Worm (Caenorhabditis elegans) whole organism, L2 larva: ENCODE results near the gene F48F5.6.

Experiments
- C34F6.9 ChIP-seq: fragments of 150-350 bp; optimal IDR thresholded peaks from 2 replicates; lab custom pipeline; 2014; ENCODE audit warnings: missing biosample characterization, missing genetic modification characterization
- F13H6.1 ChIP-seq: sonication (generic microtip); optimal IDR thresholded peaks from 2 replicates; lab custom pipeline; 2016; ENCODE audit warnings: missing genetic modification characterization, missing compliant biosample characterization
- R02D3.7 ChIP-seq: fragments of 150-350 bp; optimal IDR thresholded peaks from 2 replicates; lab custom pipeline; 2014; ENCODE audit warnings: missing biosample characterization, missing genetic modification characterization
- Y55F3AM.14 ChIP-seq: fragments of 200-800 bp; sonication (Bioruptor generic); optimal IDR thresholded peaks from 2 replicates; lab custom pipeline; 2018; ENCODE audit warnings: mild to moderate bottlenecking, missing genetic modification characterization, missing compliant biosample characterization
- alr-1 ChIP-seq: fragments of 150-350 bp; optimal IDR thresholded peaks from 2 replicates; lab custom pipeline; 2014; ENCODE audit warnings: missing biosample characterization, missing genetic modification characterization
- ama-1 ChIP-seq: fragments of 150-350 bp; optimal IDR thresholded peaks from 2 replicates; lab custom pipeline; 2018; ENCODE audit warnings: inconsistent platforms
- blmp-1 ChIP-seq: sonication (generic microtip); optimal IDR thresholded peaks from 2 replicates; lab custom pipeline; 2017; ENCODE audit warnings: missing genetic modification characterization, mild to moderate bottlenecking, missing compliant biosample characterization, antibody characterized with exemption, moderate library complexity; ENCODE audit not compliant: insufficient read depth
- ceh-16 ChIP-seq: fragments of 150-350 bp; optimal IDR thresholded peaks from 2 replicates; lab custom pipeline; 2014; ENCODE audit warnings: missing biosample characterization, missing genetic modification characterization
- ceh-82 ChIP-seq: fragments of 150-350 bp; optimal IDR thresholded peaks from 2 replicates; lab custom pipeline; 2014; ENCODE audit warnings: missing biosample characterization, missing genetic modification characterization
- crh-2 ChIP-seq: sonication (generic microtip); optimal IDR thresholded peaks from 2 replicates; lab custom pipeline; 2017; ENCODE audit warnings: missing biosample characterization, missing genetic modification characterization
- dmd-4 ChIP-seq: sonication (generic microtip); optimal IDR thresholded peaks from 2 replicates; lab custom pipeline; 2017; ENCODE audit warnings: missing biosample characterization, missing genetic modification characterization
- egl-27 ChIP-seq: sonication (generic microtip); optimal IDR thresholded peaks from 3 replicates; lab custom pipeline; 2017; ENCODE audit warnings: missing biosample characterization, missing genetic modification reagents, missing genetic modification characterization
- elt-3 ChIP-seq: sonication (generic microtip); optimal IDR thresholded peaks from 2 replicates; lab custom pipeline; 2017; ENCODE audit warnings: missing biosample characterization, missing genetic modification characterization
- fos-1 ChIP-seq: fragments of 150-350 bp; optimal IDR thresholded peaks from 2 replicates; lab custom pipeline; 2014; ENCODE audit warnings: missing biosample characterization, missing genetic modification characterization
- gmeb-1 ChIP-seq: fragments of 150-350 bp; optimal IDR thresholded peaks from 2 replicates; lab custom pipeline; 2014; ENCODE audit warnings: missing biosample characterization, missing genetic modification characterization
- lin-11 ChIP-seq: fragments of 150-350 bp; sonication (generic microtip); optimal IDR thresholded peaks from 2 replicates; lab custom pipeline; 2014; ENCODE audit warnings: missing biosample characterization, missing genetic modification characterization, inconsistent platforms, mixed read lengths
- lin-13 ChIP-seq: fragments of 150-350 bp; optimal IDR thresholded peaks from 2 replicates; lab custom pipeline; 2014; ENCODE audit warnings: missing biosample characterization, missing genetic modification reagents, missing genetic modification characterization
- lin-39 ChIP-seq: fragments of 150-350 bp; optimal IDR thresholded peaks from 2 replicates; lab custom pipeline; 2014; ENCODE audit warnings: missing biosample characterization, missing genetic modification reagents, missing genetic modification characterization
- lsy-2 ChIP-seq, 2 experiments: fragments of 150-350 bp in 1 of 2; sonication (generic microtip) in 1 of 2; optimal IDR thresholded peaks; 2 replicates each; lab custom pipeline; 2014 to 2017; ENCODE audit warnings: missing biosample characterization in 2 of 2, missing genetic modification characterization in 2 of 2
- mab-5 ChIP-seq: fragments of 150-350 bp; optimal IDR thresholded peaks from 2 replicates; lab custom pipeline; 2014; ENCODE audit warnings: missing biosample characterization, missing genetic modification characterization
- mbf-1 ChIP-seq: sonication (generic microtip); optimal IDR thresholded peaks from 2 replicates; lab custom pipeline; 2017; ENCODE audit warnings: missing biosample characterization, missing genetic modification characterization
- mdl-1 ChIP-seq, 2 experiments: fragments of 150-350 bp in 1 of 2; sonication (generic microtip) in 1 of 2; optimal IDR thresholded peaks; 2 replicates each; lab custom pipeline; 2017; ENCODE audit warnings: missing biosample characterization in 2 of 2, missing genetic modification characterization in 2 of 2
- nhr-11 ChIP-seq: fragments of 150-350 bp; optimal IDR thresholded peaks from 2 replicates; lab custom pipeline; 2014; ENCODE audit warnings: missing biosample characterization, missing genetic modification characterization
- nhr-129 ChIP-seq: fragments of 150-350 bp; optimal IDR thresholded peaks from 2 replicates; lab custom pipeline; 2014; ENCODE audit warnings: missing biosample characterization, missing genetic modification characterization
- nhr-21 ChIP-seq: fragments of 150-350 bp; optimal IDR thresholded peaks from 2 replicates; lab custom pipeline; 2014; ENCODE audit warnings: missing biosample characterization, missing genetic modification characterization
- nhr-25 ChIP-seq: fragments of 150-350 bp; sonication (generic microtip); optimal IDR thresholded peaks from 3 replicates; lab custom pipeline; 2014; ENCODE audit warnings: missing biosample characterization, missing genetic modification characterization
- nhr-6 ChIP-seq: fragments of 150-350 bp; optimal IDR thresholded peaks from 2 replicates; lab custom pipeline; 2014; ENCODE audit warnings: missing biosample characterization, missing genetic modification characterization
- nhr-77 ChIP-seq: fragments of 150-350 bp; optimal IDR thresholded peaks from 2 replicates; lab custom pipeline; 2014; ENCODE audit warnings: missing biosample characterization, missing genetic modification characterization
- peb-1 ChIP-seq: fragments of 150-350 bp; optimal IDR thresholded peaks from 2 replicates; lab custom pipeline; 2014; ENCODE audit warnings: missing biosample characterization, missing genetic modification characterization
- sem-4 ChIP-seq: fragments of 150-350 bp; optimal IDR thresholded peaks from 2 replicates; lab custom pipeline; 2014; ENCODE audit warnings: missing biosample characterization, missing genetic modification reagents, missing genetic modification characterization
- sma-3 ChIP-seq: sonication (generic microtip); optimal IDR thresholded peaks from 2 replicates; lab custom pipeline; 2016; ENCODE audit warnings: missing genetic modification reagents, missing genetic modification characterization, missing compliant biosample characterization
- sma-9 ChIP-seq, 2 experiments: fragments of 150-350 bp in 1 of 2; sonication (generic microtip) in 1 of 2; optimal IDR thresholded peaks; 2 replicates each; lab custom pipeline; 2014 to 2016; ENCODE audit warnings: missing genetic modification characterization in 2 of 2, mild to moderate bottlenecking in 1 of 2, missing biosample characterization in 1 of 2, missing compliant biosample characterization in 1 of 2, missing genetic modification reagents in 1 of 2, moderate library complexity in 1 of 2
- unc-55 ChIP-seq: fragments of 150-350 bp; sonication (generic microtip); optimal IDR thresholded peaks from 3 replicates; lab custom pipeline; 2014; ENCODE audit warnings: missing biosample characterization, missing genetic modification reagents, missing genetic modification characterization
- unc-62 ChIP-seq: fragments of 150-350 bp; optimal IDR thresholded peaks from 2 replicates; lab custom pipeline; 2014; ENCODE audit warnings: missing biosample characterization, missing genetic modification reagents, missing genetic modification characterization
- ztf-11 ChIP-seq: sonication (generic microtip); optimal IDR thresholded peaks from 2 replicates; lab custom pipeline; 2017; ENCODE audit warnings: missing biosample characterization, missing genetic modification characterization
- ztf-4 ChIP-seq: fragments of 150-350 bp; optimal IDR thresholded peaks from 2 replicates; lab custom pipeline; 2014; ENCODE audit warnings: missing biosample characterization, missing genetic modification characterization

The F48F5.6 gene

ce11 chrV:20422738-20423137 lies 30.2 kb downstream of the F48F5.6 start:
- TF ChIP-seq nhr-25 (tag; lab: Kevin White, UChicago), result peak; percentile 81
- TF ChIP-seq sma-9 (GFP tag; optimal IDR thresholded peaks at IDR 0.05; lab: Kevin White, UChicago), result peak; percentile 70
- no peak for TF ChIP-seq sma-9 (tag; optimal IDR thresholded peaks at IDR 0.05; lab: Kevin White, UChicago)
- TF ChIP-seq mab-5, result no peak
- no peak for TF ChIP-seq dmd-4 (tag; lab: Kevin White, UChicago)
- peak; percentile 36 for TF ChIP-seq ceh-16 (tag; lab: Kevin White, UChicago)
- TF ChIP-seq, all 48 proteins: peak for 3

ce11 chrV:20419643-20420042 lies 33.3 kb downstream of the F48F5.6 start:
- TF ChIP-seq mdl-1 (tag; optimal IDR thresholded peaks at IDR 0.05; lab: Kevin White, UChicago) (no peak), nhr-21 (tag; lab: Kevin White, UChicago) (no peak), nhr-129 (tag; lab: Kevin White, UChicago) (peak; percentile 28)
- TF ChIP-seq, all 48 proteins: peak for 1

- peak; percentile 62 for TF ChIP-seq gmeb-1
- no peak for TF ChIP-seq elt-3 (tag; lab: Kevin White, UChicago)
- TF ChIP-seq sem-4 (tag; lab: Kevin White, UChicago), result peak; percentile 44
- TF ChIP-seq blmp-1 (tag; lab: Kevin White, UChicago), result no peak
- TF ChIP-seq sma-9 (GFP tag; optimal IDR thresholded peaks at IDR 0.05; lab: Kevin White, UChicago), result peak; percentile 96
- TF ChIP-seq sma-9 (tag; optimal IDR thresholded peaks at IDR 0.05; lab: Kevin White, UChicago), result no peak
- peak; percentile 23 for TF ChIP-seq nhr-25 (tag; lab: Kevin White, UChicago)
- peak; percentile 90 for TF ChIP-seq nhr-129 (tag; lab: Kevin White, UChicago)
- peak; percentile 57 for TF ChIP-seq fos-1 (tag; lab: Kevin White, UChicago)
- TF ChIP-seq F13H6.1 (tag; lab: Kevin White, UChicago), result peak; percentile 81
- TF ChIP-seq egl-27 (tag; lab: Kevin White, UChicago), result peak; percentile 57
- no peak for TF ChIP-seq ztf-4 (tag; lab: Kevin White, UChicago)
- TF ChIP-seq Y55F3AM.14 (GFP tag; lab: Kevin White, UChicago), result peak; percentile 27
- TF ChIP-seq nhr-21 (tag; lab: Kevin White, UChicago), result peak; percentile 27
- TF ChIP-seq lin-11 (tag; lab: Kevin White, UChicago), result peak; percentile 40
- TF ChIP-seq nhr-11, result no peak
- peak; percentile 70 for TF ChIP-seq sma-3
- peak; percentile 77 for TF ChIP-seq crh-2 (tag; lab: Kevin White, UChicago)
- peak; percentile 68 for TF ChIP-seq C34F6.9 (tag; lab: Kevin White, UChicago)
- peak in 1 of 2 experiments; percentile 53 for TF ChIP-seq lsy-2 (tag; optimal IDR thresholded peaks at IDR 0.05; lab: Kevin White, UChicago)
- TF ChIP-seq mdl-1 (tag; optimal IDR thresholded peaks at IDR 0.05; lab: Kevin White, UChicago), result peak in 1 of 2 experiments; percentile 73
Measured at ce11 chrV:20418768-20419167, 34.2 kb downstream of the F48F5.6 start.

- TF ChIP-seq unc-62 (GFP tag; lab: Kevin White, UChicago), result no peak
- TF ChIP-seq lsy-2 (tag; optimal IDR thresholded peaks at IDR 0.05; lab: Kevin White, UChicago), result peak in 1 of 2 experiments; percentile 68
- TF ChIP-seq ama-1 (lab: Kevin White, UChicago), result no peak
- TF ChIP-seq crh-2 (tag; lab: Kevin White, UChicago), result peak; percentile 5
- TF ChIP-seq sma-9 (GFP tag; optimal IDR thresholded peaks at IDR 0.05; lab: Kevin White, UChicago), result peak; percentile 76
- no peak for TF ChIP-seq sma-9 (tag; optimal IDR thresholded peaks at IDR 0.05; lab: Kevin White, UChicago)
- no peak for TF ChIP-seq ztf-11
- TF ChIP-seq nhr-6 (tag; lab: Kevin White, UChicago), result no peak
- peak; percentile 81 for TF ChIP-seq fos-1 (tag; lab: Kevin White, UChicago)
- TF ChIP-seq mbf-1 (tag; lab: Kevin White, UChicago), result no peak
- peak; percentile 60 for TF ChIP-seq unc-55 (GFP tag; lab: Kevin White, UChicago)
- TF ChIP-seq lin-11 (tag; lab: Kevin White, UChicago), result peak; percentile 44
- no peak for TF ChIP-seq R02D3.7
- peak; percentile 65 to 73 for TF ChIP-seq mdl-1 (tag; optimal IDR thresholded peaks at IDR 0.05; lab: Kevin White, UChicago)
- TF ChIP-seq nhr-129 (tag; lab: Kevin White, UChicago), result peak; percentile 32
- TF ChIP-seq C34F6.9 (tag; lab: Kevin White, UChicago), result peak; percentile 79
- TF ChIP-seq F13H6.1 (tag; lab: Kevin White, UChicago), result peak; percentile 29
- no peak for TF ChIP-seq sem-4 (tag; lab: Kevin White, UChicago)
Measured at ce11 chrV:20417809-20418208, 35.2 kb downstream of the F48F5.6 start.

- TF ChIP-seq Y55F3AM.14 (GFP tag; lab: Kevin White, UChicago) (no peak), nhr-11 (no peak), crh-2 (tag; lab: Kevin White, UChicago) (peak; percentile 62), nhr-77 (tag; lab: Kevin White, UChicago) (no peak), alr-1 (tag; lab: Kevin White, UChicago) (no peak), lin-13 (GFP tag; lab: Kevin White, UChicago) (no peak), gmeb-1 (no peak), lsy-2 (tag; optimal IDR thresholded peaks at IDR 0.05; lab: Kevin White, UChicago) (peak in 1 of 2 experiments; percentile 11), lin-39 (tag; lab: Kevin White, UChicago) (no peak), peb-1 (tag; lab: Kevin White, UChicago) (no peak), egl-27 (tag; lab: Kevin White, UChicago) (no peak), mdl-1 (tag; optimal IDR thresholded peaks at IDR 0.05; lab: Kevin White, UChicago) (no peak), C34F6.9 (tag; lab: Kevin White, UChicago) (no peak), fos-1 (tag; lab: Kevin White, UChicago) (peak; percentile 19), ceh-82 (tag; lab: Kevin White, UChicago) (no peak)
- TF ChIP-seq, all 48 proteins: peak for 3
Measured at ce11 chrV:20416790-20417189, 36.2 kb downstream of the F48F5.6 start.
